Fruit fly (Drosophila melanogaster): ENCODE data around the gene CG9801.
A peak's percentile ranks its signal among the peaks of the same experiment; 100 is the strongest.

The CG9801 gene

dm6 chr3R:8746354-8746753 lies 1.1 kb downstream of the CG9801 start (continued):
- peak; percentile 73 for TF ChIP-seq CG8319 (GFP tag; optimal IDR thresholded peaks at IDR 0.05)
- TF ChIP-seq Hr4 (GFP tag; optimal IDR thresholded peaks at IDR 0.05): peak; percentile 88
- peak; percentile 88 for TF ChIP-seq CG15336 (GFP tag; IDR thresholded peaks at IDR 0.05)
- peak; percentile 96 for TF ChIP-seq Eip78C (GFP tag)
- peak; percentile 79 for TF ChIP-seq CG8632 (GFP tag; optimal IDR thresholded peaks at IDR 0.05)
- TF ChIP-seq lz (GFP tag; optimal IDR thresholded peaks at IDR 0.05): peak; percentile 81
- peak; percentile 89 for TF ChIP-seq Met (GFP tag; optimal IDR thresholded peaks at IDR 0.05)
- TF ChIP-seq CG11902 (GFP tag; optimal IDR thresholded peaks at IDR 0.05): peak; percentile 64
- peak; percentile 85 for TF ChIP-seq topi (GFP tag; optimal IDR thresholded peaks at IDR 0.05)
- TF ChIP-seq fd85E (GFP tag; optimal IDR thresholded peaks at IDR 0.05): peak; percentile 51
- peak; percentile 59 for TF ChIP-seq CG1621 (tag; optimal IDR thresholded peaks at IDR 0.05)
- peak; percentile 89 for TF ChIP-seq esn (GFP tag; optimal IDR thresholded peaks at IDR 0.05)
- TF ChIP-seq svp (GFP tag): peak; percentile 93
- TF ChIP-seq CG4318 (GFP tag; optimal IDR thresholded peaks at IDR 0.05): peak; percentile 58
- peak; percentile 70 for TF ChIP-seq CG31627 (GFP tag; optimal IDR thresholded peaks at IDR 0.05)
- peak; percentile 26 for TF ChIP-seq Blimp-1 (GFP tag; optimal IDR thresholded peaks at IDR 0.05)

dm6 chr3R:8744198-8744597 lies 3.3 kb downstream of the CG9801 start:
- TF ChIP-seq Hr38 (GFP tag; optimal IDR thresholded peaks at IDR 0.05) (no peak), Sox102F (GFP tag; optimal IDR thresholded peaks at IDR 0.05) (peak; percentile 64), Hr39 (GFP tag; optimal IDR thresholded peaks at IDR 0.05) (peak; percentile 71), CG3032 (tag; optimal IDR thresholded peaks at IDR 0.05) (no peak), spab (GFP tag; optimal IDR thresholded peaks at IDR 0.05) (peak; percentile 2), acj6 (GFP tag; optimal IDR thresholded peaks at IDR 0.05) (peak; percentile 17), CG8632 (GFP tag; optimal IDR thresholded peaks at IDR 0.05) (peak; percentile 41), Sox15 (GFP tag; optimal IDR thresholded peaks at IDR 0.05) (peak; percentile 23), Eip78C (GFP tag) (peak; percentile 30), cyc (GFP tag; optimal IDR thresholded peaks at IDR 0.05) (peak; percentile 47), fd85E (GFP tag; optimal IDR thresholded peaks at IDR 0.05) (no peak), net (GFP tag; optimal IDR thresholded peaks at IDR 0.05) (peak; percentile 18), CG16779 (tag; optimal IDR thresholded peaks at IDR 0.05) (no peak), esn (GFP tag; optimal IDR thresholded peaks at IDR 0.05) (peak; percentile 62), CG6163 (GFP tag; IDR thresholded peaks at IDR 0.05) (peak; percentile 70), CG1621 (tag; optimal IDR thresholded peaks at IDR 0.05) (no peak), CG11294 (GFP tag; IDR thresholded peaks at IDR 0.05) (peak; percentile 38; the same call in 1 of the 2 replicates), CG11902 (GFP tag; optimal IDR thresholded peaks at IDR 0.05) (peak; percentile 31), eg (GFP tag; IDR thresholded peaks at IDR 0.05) (peak; percentile 72; the same call in 2 of the 3 replicates), CG4318 (GFP tag; optimal IDR thresholded peaks at IDR 0.05) (no peak), Smox (GFP tag; optimal IDR thresholded peaks at IDR 0.05) (peak; percentile 61), fd59A (GFP tag; optimal IDR thresholded peaks at IDR 0.05) (no peak), Ets96B (tag; optimal IDR thresholded peaks at IDR 0.05) (peak; percentile 20), Met (GFP tag; optimal IDR thresholded peaks at IDR 0.05) (peak; percentile 69), fkh (GFP tag; optimal IDR thresholded peaks at IDR 0.05) (no peak), vri (GFP tag; optimal IDR thresholded peaks at IDR 0.05) (peak; percentile 54), Ets21C (GFP tag; optimal IDR thresholded peaks at IDR 0.05) (peak; percentile 35), Lpt (GFP tag; optimal IDR thresholded peaks at IDR 0.05) (no peak), CG6792 (GFP tag; optimal IDR thresholded peaks at IDR 0.05) (peak; percentile 59), CG7368 (GFP tag; optimal IDR thresholded peaks at IDR 0.05) (no peak), CG8119 (GFP tag; IDR thresholded peaks at IDR 0.05) (peak; percentile 44; the same call in 1 of the 3 replicates), lz (GFP tag; optimal IDR thresholded peaks at IDR 0.05) (peak; percentile 51), CG3919 (GFP tag; optimal IDR thresholded peaks at IDR 0.05) (peak; percentile 54), Sox14 (GFP tag; optimal IDR thresholded peaks at IDR 0.05) (peak; percentile 73), CG34406 (GFP tag; optimal IDR thresholded peaks at IDR 0.05) (peak; percentile 41), CG6854 (GFP tag; optimal IDR thresholded peaks at IDR 0.05) (no peak), CG9139 (GFP tag; optimal IDR thresholded peaks at IDR 0.05) (no peak), CG8319 (GFP tag; optimal IDR thresholded peaks at IDR 0.05) (no peak), CG15336 (GFP tag; IDR thresholded peaks at IDR 0.05) (peak; percentile 63), CG6808 (GFP tag; optimal IDR thresholded peaks at IDR 0.05) (no peak), CG32006 (GFP tag; optimal IDR thresholded peaks at IDR 0.05) (peak; percentile 48), Blimp-1 (GFP tag; optimal IDR thresholded peaks at IDR 0.05) (no peak), CG11762 (GFP tag; optimal IDR thresholded peaks at IDR 0.05; ENCODE audit: insufficient read depth) (peak; percentile 2), CG10631 (GFP tag; optimal IDR thresholded peaks at IDR 0.05) (peak; percentile 37), Gug (GFP tag; IDR thresholded peaks at IDR 0.05) (no peak; the same call in 1 of the 2 replicates)
